Worm (Caenorhabditis elegans) whole organism, early embryonic: ENCODE results near the gene srt-68.

ENCODE experiments used
- B0310.2 ChIP-seq: sonication (generic microtip); optimal IDR thresholded peaks from 2 replicates; lab custom pipeline; 2016; ENCODE audit warnings: mild to moderate bottlenecking, missing genetic modification characterization, missing compliant biosample characterization
- F13C5.2 ChIP-seq: sonication (generic microtip); optimal IDR thresholded peaks from 2 replicates; lab custom pipeline; 2017; ENCODE audit warnings: mild to moderate bottlenecking, missing genetic modification characterization, inconsistent platforms, missing compliant biosample characterization
- aly-1 ChIP-seq: sonication (generic microtip); optimal IDR thresholded peaks from 2 replicates; lab custom pipeline; 2016; ENCODE audit warnings: missing genetic modification characterization, missing compliant biosample characterization
- ama-1 ChIP-seq: fragments of 150-350 bp; optimal IDR thresholded peaks from 2 replicates; lab custom pipeline; 2014
- ceh-13 ChIP-seq: fragments of 200-800 bp; sonication (Bioruptor generic); optimal IDR thresholded peaks from 2 replicates; lab custom pipeline; 2018; ENCODE audit warnings: mild to moderate bottlenecking, missing genetic modification characterization, missing compliant biosample characterization
- ceh-36 ChIP-seq: sonication (generic microtip); optimal IDR thresholded peaks from 2 replicates; lab custom pipeline; 2016; ENCODE audit warnings: missing genetic modification characterization, inconsistent platforms, missing compliant biosample characterization
- ets-7 ChIP-seq: sonication (generic microtip); optimal IDR thresholded peaks from 2 replicates; lab custom pipeline; 2016; ENCODE audit warnings: missing genotype, missing genetic modification characterization, missing compliant biosample characterization
- flt-1 ChIP-seq: fragments of 200-800 bp; sonication (Bioruptor generic); IDR thresholded peaks from 2 replicates; pipeline ENCODE4 v1.3.6; 2022; ENCODE audit warnings: missing genetic modification characterization, missing compliant biosample characterization
- hmg-4 ChIP-seq: fragments of 200-800 bp; sonication (Bioruptor generic); optimal IDR thresholded peaks from 2 replicates; lab custom pipeline; 2018; ENCODE audit warnings: mild to moderate bottlenecking, missing genetic modification characterization, missing compliant biosample characterization
- pes-1 ChIP-seq: fragments of 200-800 bp; sonication (Bioruptor generic); IDR thresholded peaks from 2 replicates; pipeline ENCODE4 v1.3.6; 2022; ENCODE audit warnings: missing genetic modification reagents, missing genetic modification characterization, missing compliant biosample characterization
- scrt-1 ChIP-seq: fragments of 200-800 bp; sonication (Bioruptor generic); IDR thresholded peaks from 2 replicates; pipeline ENCODE4 v1.3.6; 2022; ENCODE audit warnings: missing genetic modification characterization, missing compliant biosample characterization
- sea-1 ChIP-seq: fragments of 200-800 bp; sonication (Bioruptor generic); conservative IDR thresholded peaks from 2 replicates; pipeline ENCODE4 v1.3.6; 2022; ENCODE audit warnings: missing genetic modification characterization, missing compliant biosample characterization
- tbx-11 ChIP-seq: fragments of 200-800 bp; sonication (Bioruptor generic); IDR thresholded peaks from 2 replicates; pipeline ENCODE4 v1.3.6; 2022; ENCODE audit warnings: missing genetic modification characterization, missing compliant biosample characterization
- tbx-37 ChIP-seq: fragments of 200-800 bp; sonication (Bioruptor generic); conservative IDR thresholded peaks from 2 replicates; pipeline ENCODE4 v1.3.6; 2022; ENCODE audit warnings: missing genetic modification reagents, missing genetic modification characterization, missing compliant biosample characterization

ce11 chrV:5275426-5276007 lies 23.6 kb upstream of the srt-68 start:
- TF ChIP-seq tbx-11 (GFP tag; lab: Robert Waterston, UW) (no peak), F13C5.2 (tag; lab: Kevin White, UChicago) (no peak), tbx-37 (no peak), pes-1 (0 out of 2 replicates have a peak, but pooled peaks have one; percentile 14), ama-1 (lab: Kevin White, UChicago) (no peak), ets-7 (no peak), hmg-4 (GFP tag; lab: Kevin White, UChicago) (no peak), scrt-1 (no peak), flt-1 (GFP tag; lab: Robert Waterston, UW) (no peak), B0310.2 (tag; lab: Kevin White, UChicago) (no peak), ceh-36 (tag; lab: Kevin White, UChicago) (no peak), aly-1 (tag; lab: Kevin White, UChicago) (no peak), ceh-13 (GFP tag; lab: Kevin White, UChicago) (no peak), sea-1 (GFP tag; lab: Robert Waterston, UW) (no peak)
